Worm (Caenorhabditis elegans): ENCODE measurements around the gene B0495.9.

DNA sequence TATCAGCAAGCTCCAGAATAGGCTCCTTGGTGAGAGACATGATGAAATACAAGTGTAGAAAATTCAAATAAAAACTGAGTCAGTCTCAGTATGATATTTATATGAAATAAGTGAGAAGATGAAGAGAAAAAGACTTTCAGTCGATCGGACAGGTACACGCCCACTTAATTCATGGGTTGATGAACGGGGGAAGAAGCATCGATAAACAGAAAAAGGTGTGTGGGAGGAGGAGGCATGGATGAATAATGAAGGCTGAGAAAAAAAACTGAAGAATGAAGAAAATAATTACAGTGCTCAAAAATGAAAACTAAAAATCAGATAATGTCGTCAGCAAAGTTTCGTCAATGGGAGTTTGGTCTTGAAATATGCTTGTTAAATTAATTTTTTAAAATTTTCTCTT is 45.0 kb upstream of the B0495.9 start, which contains the start of gene trx-1:
- TF ChIP-seq snpc-4 (tag; optimal IDR thresholded peaks at IDR 0.05) (no peak), ceh-43 (GFP tag; optimal IDR thresholded peaks at IDR 0.05) (no peak), M03D4.4 (tag; optimal IDR thresholded peaks at IDR 0.05) (no peak), ztf-11 (tag; optimal IDR thresholded peaks at IDR 0.05) (no peak), nhr-12 (tag; optimal IDR thresholded peaks at IDR 0.05) (no peak), nhr-28 (tag; optimal IDR thresholded peaks at IDR 0.05) (no peak), pha-4 (tag; optimal IDR thresholded peaks at IDR 0.05) (no peak), unc-62 (GFP tag; optimal IDR thresholded peaks at IDR 0.05) (no peak), elt-3 (tag; optimal IDR thresholded peaks at IDR 0.05) (no peak), lin-13 (tag; optimal IDR thresholded peaks at IDR 0.05) (no peak), nhr-76 (tag; optimal IDR thresholded peaks at IDR 0.05) (no peak), zip-8 (tag; optimal IDR thresholded peaks at IDR 0.05) (no peak)

Measured in whole organism, mixed stage, embryonic.